Worm (Caenorhabditis elegans): ENCODE results near the gene C25F9.11.

Gene C25F9.11

DNA sequence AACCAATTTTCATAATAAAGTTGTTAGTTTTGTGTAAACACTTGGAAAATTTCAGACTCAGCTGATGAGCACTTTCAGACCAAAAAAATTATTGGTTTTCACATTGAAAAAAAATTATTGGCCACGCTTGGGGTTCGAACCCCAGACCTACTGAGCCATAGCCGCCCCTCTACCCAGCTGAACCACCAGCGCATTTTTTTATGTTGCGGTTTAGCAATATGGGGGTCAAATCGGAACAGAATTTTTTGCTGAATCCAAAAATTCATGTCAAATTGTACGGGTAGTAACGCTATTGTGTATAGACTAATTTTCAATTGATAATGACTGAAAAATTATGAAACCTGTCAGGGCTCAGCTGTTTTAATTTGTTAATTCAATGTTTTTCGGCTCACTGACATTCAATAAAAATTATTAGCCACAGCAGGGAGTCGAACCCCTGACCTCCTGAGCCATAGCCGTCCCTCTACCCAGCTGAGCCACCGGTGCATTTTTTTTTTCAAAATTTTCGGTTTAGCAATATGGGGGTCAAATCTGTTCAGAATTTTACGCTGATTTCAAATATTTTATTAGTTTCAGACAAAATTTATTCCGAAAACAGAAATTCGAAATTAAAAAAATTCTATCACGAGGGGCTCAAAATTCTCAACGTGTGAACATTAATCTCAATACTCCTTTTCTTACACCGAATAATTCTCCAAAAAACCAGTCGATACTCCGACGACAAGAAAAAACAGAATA, 36.1 kb downstream of the C25F9.11 start:
- peak; percentile 78 for TF ChIP-seq tbp1 (GFP tag; optimal IDR thresholded peaks at IDR 0.05)
- no peak for TF ChIP-seq Y79H2A.3 (GFP tag; conservative IDR thresholded peaks at IDR 0.05)
- TF ChIP-seq ZK185.1 (tag; optimal IDR thresholded peaks at IDR 0.05; ENCODE audit: poor library complexity, severe bottlenecking) = no peak
- TF ChIP-seq B0261.1 (tag; optimal IDR thresholded peaks at IDR 0.05) = peak; percentile 37
- no peak for TF ChIP-seq ceh-91 (GFP tag; IDR thresholded peaks at IDR 0.05)
- no peak for TF ChIP-seq dpff-1 (tag; optimal IDR thresholded peaks at IDR 0.05)
- no peak for TF ChIP-seq attf-3 (GFP tag; conservative IDR thresholded peaks at IDR 0.05)
- peak; percentile 22 for TF ChIP-seq rpc-1 (optimal IDR thresholded peaks at IDR 0.05)
- TF ChIP-seq rpc-1 (tag; optimal IDR thresholded peaks at IDR 0.05) = peak; percentile 66
- TF ChIP-seq ztf-18 (tag; optimal IDR thresholded peaks at IDR 0.05) = peak; percentile 4
- TF ChIP-seq F37B4.10 (GFP tag; IDR thresholded peaks at IDR 0.05) = no peak
- no peak for TF ChIP-seq pbrm-1 (GFP tag; IDR thresholded peaks at IDR 0.05)

DNA sequence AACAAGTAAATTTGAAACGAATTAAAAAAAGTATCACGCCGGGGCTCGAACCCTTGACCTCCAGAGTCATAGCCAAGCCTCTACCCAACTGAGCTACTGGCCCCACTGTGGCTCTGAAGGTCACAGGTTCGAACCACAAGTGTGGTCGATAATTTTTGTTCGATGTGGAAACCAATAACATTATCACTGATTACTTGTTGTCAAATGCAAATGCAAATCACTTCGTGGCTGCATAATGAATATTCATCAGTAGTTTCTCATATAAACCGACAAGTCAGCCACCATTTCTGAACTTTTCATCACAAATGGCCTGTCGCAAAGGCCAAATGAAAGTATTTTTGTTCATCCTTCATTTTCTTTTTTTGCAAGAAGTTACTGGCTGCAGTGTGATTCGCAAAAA, 38.1 kb downstream of the C25F9.11 start, which contains the start of gene C25F9.8:
Gene C25F9.8, plus strand, starts transcription at position 301 of the 400 bp plus-strand sequence.
- TF ChIP-seq zfh-2 (GFP tag; conservative IDR thresholded peaks at IDR 0.05) (no peak), pha-4 (tag; optimal IDR thresholded peaks at IDR 0.05) (no peak), rpc-1 (optimal IDR thresholded peaks at IDR 0.05) (no peak), rpc-1 (tag; optimal IDR thresholded peaks at IDR 0.05) (peak; percentile 46), Y53G8AR.9 (GFP tag; conservative IDR thresholded peaks at IDR 0.05) (no peak), tbp1 (GFP tag; optimal IDR thresholded peaks at IDR 0.05) (peak; percentile 35), akir-1 (GFP tag; optimal IDR thresholded peaks at IDR 0.05) (no peak), F52B5.7 (tag; optimal IDR thresholded peaks at IDR 0.05) (no peak)

DNA sequence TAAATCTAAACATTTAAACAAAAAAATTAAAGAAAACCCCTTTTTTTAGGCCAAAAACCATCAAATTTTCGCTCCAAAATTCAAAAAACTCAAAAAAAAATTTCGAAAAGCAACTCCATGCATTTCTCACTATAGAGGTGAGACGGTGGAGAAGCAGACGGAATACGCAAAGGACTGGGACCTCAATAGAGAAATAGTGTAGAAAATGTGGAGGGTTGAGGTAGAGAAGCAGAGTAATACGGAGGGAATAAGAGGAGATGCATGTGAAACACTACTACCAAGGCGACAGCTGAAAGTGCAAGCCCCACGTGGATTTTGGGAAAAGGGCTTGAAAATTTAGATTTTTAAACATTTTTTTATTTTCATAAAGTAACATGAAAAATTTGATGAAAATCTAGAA, 41.6 kb downstream of the C25F9.11 start:
- TF ChIP-seq hmg-20 (GFP tag; IDR thresholded peaks at IDR 0.05) (no peak), rpc-1 (optimal IDR thresholded peaks at IDR 0.05) (no peak), rpc-1 (tag; optimal IDR thresholded peaks at IDR 0.05) (no peak), hmg-1.2 (GFP tag; IDR thresholded peaks at IDR 0.05) (peak; percentile 76)

DNA sequence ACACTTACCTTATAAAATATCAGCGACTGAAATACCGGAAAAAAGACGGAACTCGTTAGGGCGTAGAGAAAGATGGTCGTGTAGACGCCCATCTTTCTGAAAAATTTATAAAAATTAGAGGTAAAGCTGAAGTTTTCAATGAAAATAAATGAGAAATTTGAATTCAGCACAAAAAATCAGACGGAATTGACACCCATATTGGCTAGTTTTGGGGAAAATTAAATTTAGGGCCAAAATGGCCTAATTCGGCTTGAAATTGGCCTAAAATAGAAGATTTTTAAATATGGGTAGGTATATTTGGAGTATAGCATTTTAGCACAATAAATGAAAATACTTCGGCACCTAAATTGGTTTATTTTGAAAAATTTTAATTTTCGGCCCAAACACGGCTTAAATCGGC, 42.8 kb downstream of the C25F9.11 start, which contains the start of gene slcr-46.2:
Gene slcr-46.2, minus strand, starts transcription at position 101 of the 400 bp plus-strand sequence.
- TF ChIP-seq lir-1 (GFP tag; conservative IDR thresholded peaks at IDR 0.05) = no peak
- no peak for TF ChIP-seq F22D6.2 (tag; optimal IDR thresholded peaks at IDR 0.05)
- TF ChIP-seq athp-1 (tag; optimal IDR thresholded peaks at IDR 0.05) = no peak
- TF ChIP-seq ceh-79 (tag; optimal IDR thresholded peaks at IDR 0.05) = no peak
- TF ChIP-seq rec-8 (tag; optimal IDR thresholded peaks at IDR 0.05) = no peak
- no peak for TF ChIP-seq ztf-6 (GFP tag; IDR thresholded peaks at IDR 0.05)
- TF ChIP-seq cebp-2 (GFP tag; IDR thresholded peaks at IDR 0.05) = no peak
- no peak for TF ChIP-seq nfya-1 (tag; optimal IDR thresholded peaks at IDR 0.05; ENCODE audit: borderline replicate concordance, insufficient read depth)
- TF ChIP-seq ets-4 (GFP tag; optimal IDR thresholded peaks at IDR 0.05) = no peak
- TF ChIP-seq madf-6 (GFP tag; IDR thresholded peaks at IDR 0.05) = no peak
- TF ChIP-seq K12H6.12 (tag; optimal IDR thresholded peaks at IDR 0.05) = no peak
- no peak for TF ChIP-seq Y79H2A.3 (GFP tag; conservative IDR thresholded peaks at IDR 0.05)
